Fruit fly (Drosophila melanogaster): Measurements from ENCODE around the gene CG7878.

- TF ChIP-seq usp (GFP tag; optimal IDR thresholded peaks at IDR 0.05) = no peak
- TF ChIP-seq psq (optimal IDR thresholded peaks at IDR 0.05) = no peak
- no peak for TF ChIP-seq pan (optimal IDR thresholded peaks at IDR 0.05)
- no peak for TF ChIP-seq CG8478 (optimal IDR thresholded peaks at IDR 0.05)
- TF ChIP-seq EcR (GFP tag; optimal IDR thresholded peaks at IDR 0.05) = no peak
Observed at dm6 chr3R:8113833-8114673, 8.5 kb upstream of the CG7878 start.

Data from whole organism.